Fruit fly (Drosophila melanogaster) whole organism, embryonic: ENCODE results near the gene Aps.
A peak's percentile ranks its signal among the peaks of the same experiment; 100 is the strongest.

Experiments
- ATbp ChIP-seq: fragments of 200-800 bp; sonication (Bioruptor generic); optimal IDR thresholded peaks from 2 replicates; lab custom pipeline; 2017; ENCODE audit warnings: missing biosample characterization, mild to moderate bottlenecking, missing genetic modification characterization, missing genetic modification reagents
- Aef1 ChIP-seq: fragments of 200-800 bp; sonication (Bioruptor generic); IDR thresholded peaks from 3 replicates; pipeline ENCODE4 v1.3.6; 2022; ENCODE audit warnings: missing biosample characterization, missing genetic modification characterization
- CG11695 ChIP-seq: fragments of 200-800 bp; sonication (Bioruptor generic); IDR thresholded peaks from 3 replicates; pipeline ENCODE4 v1.3.6; 2022; ENCODE audit warnings: missing biosample characterization, missing genetic modification characterization
- CG12236 ChIP-seq: fragments of 200-800 bp; sonication (Bioruptor generic); optimal IDR thresholded peaks from 2 replicates; lab custom pipeline; 2016; ENCODE audit warnings: missing biosample characterization, missing genetic modification characterization
- CG13424 ChIP-seq: fragments of 200-800 bp; sonication (Bioruptor generic); optimal IDR thresholded peaks from 2 replicates; lab custom pipeline; 2019; ENCODE audit warnings: missing biosample characterization, mild to moderate bottlenecking, missing genetic modification characterization, moderate library complexity
- CG14014 ChIP-seq: fragments of 200-800 bp; sonication (Bioruptor generic); IDR thresholded peaks from 2 replicates; pipeline ENCODE4 v1.3.6; 2022; ENCODE audit warnings: missing biosample characterization, missing genetic modification characterization
- CG16815 ChIP-seq: fragments of 200-800 bp; sonication (Bioruptor generic); optimal IDR thresholded peaks from 3 replicates; lab custom pipeline; 2017; ENCODE audit warnings: missing biosample characterization, mild to moderate bottlenecking, missing genetic modification characterization
- CG17359 ChIP-seq: fragments of 200-800 bp; sonication (Bioruptor generic); optimal IDR thresholded peaks from 3 replicates; lab custom pipeline; 2018; ENCODE audit warnings: missing biosample characterization, mild to moderate bottlenecking, missing genetic modification characterization, moderate library complexity
- CG17361 ChIP-seq: fragments of 200-800 bp; sonication (Bioruptor generic); IDR thresholded peaks from 3 replicates; pipeline ENCODE4 v1.3.6; 2022; ENCODE audit warnings: missing biosample characterization, missing genetic modification characterization
- CG17829 ChIP-seq: fragments of 200-800 bp; optimal IDR thresholded peaks from 2 replicates; lab custom pipeline; 2019; ENCODE audit warnings: missing biosample characterization, mild to moderate bottlenecking, missing genetic modification characterization, moderate library complexity
- CG2116 ChIP-seq: fragments of 200-800 bp; sonication (Bioruptor generic); optimal IDR thresholded peaks from 3 replicates; lab custom pipeline; 2018; ENCODE audit warnings: missing biosample characterization, mild to moderate bottlenecking, missing genetic modification characterization
- CG2120 ChIP-seq: fragments of 200-800 bp; sonication (Bioruptor generic); optimal IDR thresholded peaks from 3 replicates; lab custom pipeline; 2016; ENCODE audit warnings: missing biosample characterization, missing genetic modification characterization
- CG32532 ChIP-seq: fragments of 200-800 bp; sonication (Bioruptor generic); IDR thresholded peaks from 2 replicates; pipeline ENCODE4 v1.3.6; 2022; ENCODE audit warnings: missing biosample characterization, missing genetic modification characterization
- CG6254 ChIP-seq: fragments of 200-800 bp; sonication (Bioruptor generic); optimal IDR thresholded peaks from 3 replicates; lab custom pipeline; 2017; ENCODE audit warnings: mild to moderate bottlenecking, missing biosample characterization, missing genetic modification reagents, missing genetic modification characterization
- CG6683 ChIP-seq: fragments of 200-800 bp; sonication (Bioruptor generic); optimal IDR thresholded peaks from 2 replicates; lab custom pipeline; 2017; ENCODE audit warnings: missing biosample characterization, mild to moderate bottlenecking, missing genetic modification characterization, missing genetic modification reagents
- CG7372 ChIP-seq: fragments of 200-800 bp; sonication (Bioruptor generic); IDR thresholded peaks from 2 replicates; pipeline ENCODE4 v1.3.6; 2022; ENCODE audit warnings: missing biosample characterization, missing genetic modification characterization
- CG8290 ChIP-seq, 3 experiments: fragments of 200-800 bp; sonication (Bioruptor generic); optimal IDR thresholded peaks; 2 replicates each; lab custom pipeline; 2016 to 2019; ENCODE audit warnings: missing biosample characterization in 3 of 3, missing genetic modification characterization in 3 of 3, mild to moderate bottlenecking in 2 of 3, moderate library complexity in 1 of 3
- CG9932 ChIP-seq: fragments of 200-800 bp; sonication (Bioruptor generic); IDR thresholded peaks from 2 replicates; pipeline ENCODE4 v1.3.6; 2022; ENCODE audit warnings: missing biosample characterization, missing genetic modification characterization
- Camta ChIP-seq: fragments of 200-800 bp; sonication (Bioruptor generic); optimal IDR thresholded peaks from 2 replicates; lab custom pipeline; 2016; ENCODE audit warnings: missing biosample characterization, missing genetic modification characterization
- Hmr ChIP-seq: fragments of 200-800 bp; sonication (Bioruptor generic); optimal IDR thresholded peaks from 3 replicates; lab custom pipeline; 2017; ENCODE audit warnings: mild to moderate bottlenecking, missing biosample characterization, missing genetic modification reagents, missing genetic modification characterization
- Hr51 ChIP-seq, 2 experiments: fragments of 200-800 bp; sonication (Bioruptor generic); optimal IDR thresholded peaks; 2 replicates in 1 of 2; 3 replicates in 1 of 2; lab custom pipeline; 2016 to 2018; ENCODE audit warnings: missing biosample characterization in 2 of 2, missing genetic modification characterization in 2 of 2, mild to moderate bottlenecking in 1 of 2, moderate library complexity in 1 of 2
- Lpt ChIP-seq: fragments of >200 bp; optimal IDR thresholded peaks from 2 replicates; lab custom pipeline; 2018; ENCODE audit warnings: missing biosample characterization, missing genetic modification characterization
- Ptx1 ChIP-seq: fragments of 200-800 bp; sonication (Bioruptor generic); IDR thresholded peaks from 2 replicates; pipeline ENCODE4 v1.3.6; 2022; ENCODE audit warnings: missing biosample characterization, missing genetic modification characterization
- Ravus ChIP-seq: fragments of 200-800 bp; sonication (Bioruptor generic); IDR thresholded peaks from 2 replicates; pipeline ENCODE4 v1.3.6; 2022; ENCODE audit warnings: missing biosample characterization, missing genetic modification characterization
- Rfx ChIP-seq: fragments of 200-800 bp; sonication (Bioruptor generic); IDR thresholded peaks from 2 replicates; pipeline ENCODE4 v1.3.6; 2022; ENCODE audit warnings: missing biosample characterization, missing genetic modification characterization
- Rx ChIP-seq: fragments of 200-800 bp; sonication (Bioruptor generic); IDR thresholded peaks from 2 replicates; pipeline ENCODE4 v1.3.6; 2022; ENCODE audit warnings: missing biosample characterization, missing genetic modification characterization
- Sox102F ChIP-seq: fragments of 200-800 bp; sonication (Bioruptor generic); optimal IDR thresholded peaks from 2 replicates; lab custom pipeline; 2018; ENCODE audit warnings: missing biosample characterization, mild to moderate bottlenecking, missing genetic modification characterization, moderate library complexity
- cad ChIP-seq: fragments of >200 bp; optimal IDR thresholded peaks from 2 replicates; lab custom pipeline; 2017; ENCODE audit warnings: missing biosample characterization, missing genetic modification characterization
- cg ChIP-seq: fragments of 200-800 bp; sonication (Bioruptor generic); optimal IDR thresholded peaks from 3 replicates; lab custom pipeline; 2019; ENCODE audit warnings: missing biosample characterization, mild to moderate bottlenecking, missing genetic modification characterization, moderate library complexity
- dan ChIP-seq: fragments of 200-800 bp; sonication (Bioruptor generic); IDR thresholded peaks from 2 replicates; pipeline ENCODE4 v1.3.6; 2022; ENCODE audit warnings: missing biosample characterization, missing genetic modification characterization
- dmrt99B ChIP-seq: fragments of 200-800 bp; sonication (Bioruptor generic); optimal IDR thresholded peaks from 2 replicates; lab custom pipeline; 2018; ENCODE audit warnings: missing biosample characterization, mild to moderate bottlenecking, missing genetic modification characterization, moderate library complexity
- fd96Cb ChIP-seq: fragments of 200-800 bp; sonication (Bioruptor generic); optimal IDR thresholded peaks from 2 replicates; lab custom pipeline; 2018; ENCODE audit warnings: missing biosample characterization, mild to moderate bottlenecking, missing genetic modification characterization, moderate library complexity
- grau ChIP-seq: fragments of 200-800 bp; optimal IDR thresholded peaks from 3 replicates; lab custom pipeline; 2019; ENCODE audit warnings: missing biosample characterization, mild to moderate bottlenecking, missing genetic modification characterization, moderate library complexity
- insv ChIP-seq, 2 experiments: fragments of 200-800 bp; sonication (Bioruptor generic); optimal IDR thresholded peaks; 3 replicates each; lab custom pipeline; 2016 to 2018; ENCODE audit warnings: missing biosample characterization in 2 of 2, missing genetic modification characterization in 2 of 2
- kni ChIP-seq: fragments of 200-800 bp; sonication (Bioruptor generic); optimal IDR thresholded peaks from 3 replicates; lab custom pipeline; 2017; ENCODE audit warnings: mild to moderate bottlenecking, missing biosample characterization, missing genetic modification reagents, missing genetic modification characterization
- lmd ChIP-seq: fragments of 200-800 bp; sonication (Bioruptor generic); IDR thresholded peaks from 2 replicates; pipeline ENCODE4 v1.3.6; 2022; ENCODE audit warnings: missing biosample characterization, missing genetic modification characterization
- p53 ChIP-seq: fragments of 200-800 bp; sonication (Bioruptor generic); optimal IDR thresholded peaks from 2 replicates; lab custom pipeline; 2016; ENCODE audit warnings: missing biosample characterization, missing genetic modification characterization
- pita ChIP-seq: fragments of 200-800 bp; sonication (Bioruptor generic); optimal IDR thresholded peaks from 2 replicates; lab custom pipeline; 2017; ENCODE audit warnings: missing biosample characterization, mild to moderate bottlenecking, missing genetic modification characterization
- prd ChIP-seq, 3 experiments: fragments of >200 bp in 2 of 3; fragments of 200-800 bp in 1 of 3; sonication (Bioruptor generic) in 1 of 3; optimal IDR thresholded peaks in 2 of 3; IDR thresholded peaks in 1 of 3; 2 replicates in 2 of 3; 3 replicates in 1 of 3; pipeline versions ENCODE4 v1.3.6 to Lab custom; 2017 to 2022; ENCODE audit warnings: missing biosample characterization in 1 of 3, missing genetic modification characterization in 1 of 3
- psq ChIP-seq: fragments of 200-800 bp; sonication (Bioruptor generic); optimal IDR thresholded peaks from 2 replicates; lab custom pipeline; 2017; ENCODE audit warnings: missing biosample characterization, missing genetic modification characterization
- sd ChIP-seq: fragments of 200-800 bp; sonication (Bioruptor generic); optimal IDR thresholded peaks from 3 replicates; lab custom pipeline; 2018; ENCODE audit warnings: missing biosample characterization, mild to moderate bottlenecking, missing genetic modification characterization, moderate library complexity
- shn ChIP-seq: fragments of 200-800 bp; sonication (Bioruptor generic); optimal IDR thresholded peaks from 3 replicates; lab custom pipeline; 2016; ENCODE audit warnings: missing biosample characterization, missing genetic modification characterization
- slbo ChIP-seq: fragments of 200-800 bp; sonication (Bioruptor generic); IDR thresholded peaks from 2 replicates; pipeline ENCODE4 v1.3.6; 2022; ENCODE audit warnings: missing biosample characterization, missing genetic modification characterization
- slou ChIP-seq: fragments of 200-800 bp; sonication (Bioruptor generic); optimal IDR thresholded peaks from 3 replicates; lab custom pipeline; 2016; ENCODE audit warnings: missing biosample characterization, missing genetic modification characterization
- sqz ChIP-seq: fragments of 200-800 bp; sonication (Bioruptor generic); optimal IDR thresholded peaks from 3 replicates; lab custom pipeline; 2018; ENCODE audit warnings: missing biosample characterization, mild to moderate bottlenecking, missing genetic modification characterization
- vvl ChIP-seq: fragments of 200-800 bp; sonication (Bioruptor generic); IDR thresholded peaks from 2 replicates; pipeline ENCODE4 v1.3.6; 2022; ENCODE audit warnings: missing biosample characterization, missing genetic modification characterization
- zfh2 ChIP-seq: fragments of 200-800 bp; sonication (Bioruptor generic); optimal IDR thresholded peaks from 2 replicates; lab custom pipeline; 2016; ENCODE audit warnings: missing biosample characterization, missing genetic modification characterization

The Aps gene

DNA sequence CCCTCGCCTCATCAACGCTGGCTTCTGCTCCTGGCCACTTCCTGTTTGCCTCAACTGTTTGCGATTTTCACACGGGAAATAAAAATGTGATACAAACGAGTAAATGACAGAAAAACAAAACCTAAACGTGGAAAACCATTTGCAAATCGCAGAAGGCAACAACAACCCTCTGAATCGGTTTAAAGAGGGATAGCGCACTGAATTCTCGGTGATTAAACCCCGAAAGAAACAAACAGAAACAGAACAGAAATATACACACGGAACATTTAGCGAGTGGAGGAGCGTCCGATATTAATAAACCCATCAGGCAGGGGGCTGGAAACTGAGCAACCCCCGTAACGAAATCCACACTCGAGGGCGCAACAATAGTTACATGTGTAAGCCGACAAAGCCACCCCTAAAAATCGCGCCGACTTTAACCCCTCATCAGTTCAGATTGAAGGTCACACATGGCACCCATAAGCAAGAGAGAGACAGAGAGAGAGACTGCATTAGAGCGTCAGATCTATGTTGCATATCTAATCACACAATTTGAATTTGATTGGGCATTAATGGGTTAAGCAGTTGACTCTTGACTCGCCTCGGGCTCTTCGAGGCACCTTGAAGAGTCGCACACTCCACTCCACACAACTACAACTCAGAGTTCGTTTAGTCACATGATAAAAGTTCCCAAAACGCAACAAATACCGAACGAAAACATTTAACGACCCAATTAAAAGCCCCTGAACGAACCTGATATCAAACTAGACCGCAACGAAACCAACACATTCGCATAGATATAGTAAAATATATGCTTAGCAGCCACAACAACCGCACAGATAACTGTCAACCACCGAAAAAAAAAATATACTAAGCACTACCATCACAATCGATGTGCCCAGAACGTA lies 37.0 kb downstream of the Aps start (continued):
- TF ChIP-seq Rx (GFP tag; lab: Robert Waterston, UW), result no peak
- no peak for TF ChIP-seq dmrt99B (tag; lab: Kevin White, UChicago)
- no peak for TF ChIP-seq fd96Cb (tag; lab: Kevin White, UChicago)
- no peak for TF ChIP-seq Sox102F (GFP tag; lab: Kevin White, UChicago)
- no peak for TF ChIP-seq CG6254
- TF ChIP-seq CG9932 (GFP tag; lab: Robert Waterston, UW), result 0 out of 2 replicates have a peak, but pooled peaks have one; percentile 14
- 0 out of 2 replicates have a peak, but pooled peaks have one; percentile 13 for TF ChIP-seq Ptx1
- TF ChIP-seq insv (GFP tag; optimal IDR thresholded peaks at IDR 0.05; lab: Kevin White, UChicago), result no peak
- no peak for TF ChIP-seq Lpt (GFP tag; lab: Kevin White, UChicago)
- peak; percentile 59 for TF ChIP-seq kni (GFP tag; lab: Kevin White, UChicago)
- no peak for TF ChIP-seq Aef1 (GFP tag; lab: Robert Waterston, UW)
- no peak for TF ChIP-seq CG16815 (GFP tag; lab: Kevin White, UChicago)
- TF ChIP-seq sd, result no peak
- TF ChIP-seq cg, result peak; percentile 29
- TF ChIP-seq shn, result no peak
- TF ChIP-seq slbo (GFP tag; lab: Robert Waterston, UW), result peak; percentile 50
- TF ChIP-seq lmd (GFP tag; lab: Robert Waterston, UW), result peak; percentile 20; the same call in 1 of the 2 replicates
- TF ChIP-seq CG14014, result 0 out of 2 replicates have a peak, but pooled peaks have one; percentile 12
- 0 out of 3 replicates have a peak, but pooled peaks have one; percentile 13 for TF ChIP-seq CG11695
- TF ChIP-seq p53 (GFP tag; lab: Kevin White, UChicago), result no peak
- no peak for TF ChIP-seq CG13424 (tag; lab: Kevin White, UChicago)
- TF ChIP-seq dan (GFP tag; lab: Robert Waterston, UW), result no peak
- TF ChIP-seq vvl (GFP tag; lab: Robert Waterston, UW), result no peak; the same call in 1 of the 2 replicates
- no peak for TF ChIP-seq CG6683
- no peak for TF ChIP-seq psq (GFP tag; lab: Kevin White, UChicago)
- TF ChIP-seq CG2116, result no peak
- TF ChIP-seq ATbp (GFP tag; lab: Kevin White, UChicago), result peak; percentile 34
- no peak for TF ChIP-seq slou (GFP tag; lab: Kevin White, UChicago)
- peak; percentile 24 for TF ChIP-seq CG2120 (GFP tag; lab: Kevin White, UChicago)
- peak; percentile 30 for TF ChIP-seq sqz (GFP tag; lab: Kevin White, UChicago)
- TF ChIP-seq CG7372 (GFP tag; lab: Robert Waterston, UW), result no peak
- TF ChIP-seq CG17361, result 0 out of 3 replicates have a peak, but pooled peaks have one; percentile 13
- no peak for TF ChIP-seq prd (optimal IDR thresholded peaks at IDR 0.05; lab: Kevin White, UChicago)
- 0 out of 3 replicates have a peak, but pooled peaks have one; percentile 18 for TF ChIP-seq prd (GFP tag; IDR thresholded peaks at IDR 0.05; lab: Robert Waterston, UW)
- TF ChIP-seq grau, result peak; percentile 31
- no peak for TF ChIP-seq CG32532 (GFP tag; lab: Robert Waterston, UW)
- TF ChIP-seq cad, result no peak
- no peak for TF ChIP-seq Camta (GFP tag; lab: Kevin White, UChicago)
- TF ChIP-seq CG8290 (GFP tag; optimal IDR thresholded peaks at IDR 0.05; lab: Kevin White, UChicago), result no peak
- TF ChIP-seq CG8290 (tag; optimal IDR thresholded peaks at IDR 0.05; lab: Kevin White, UChicago), result peak in 1 of 2 experiments; percentile 3
- TF ChIP-seq CG17829 (tag; lab: Kevin White, UChicago), result peak; percentile 36
- TF ChIP-seq Rfx (GFP tag; lab: Robert Waterston, UW), result peak; percentile 40
- TF ChIP-seq Ravus (GFP tag; lab: Robert Waterston, UW), result no peak
- peak; percentile 23 to 47 for TF ChIP-seq Hr51 (GFP tag; optimal IDR thresholded peaks at IDR 0.05; lab: Kevin White, UChicago)
- TF ChIP-seq CG12236 (GFP tag; lab: Kevin White, UChicago), result no peak
- peak; percentile 4 for TF ChIP-seq zfh2 (GFP tag; lab: Kevin White, UChicago)
- no peak for TF ChIP-seq pita
- TF ChIP-seq CG17359 (tag; lab: Kevin White, UChicago), result no peak
- no peak for TF ChIP-seq Hmr (GFP tag; lab: Kevin White, UChicago)
